Worm (Caenorhabditis elegans) whole organism, L1 larva: Measurements from ENCODE around the gene fbxa-55.

Experiments
- C04F5.9 ChIP-seq: sonication (generic microtip); optimal IDR thresholded peaks from 2 replicates; lab custom pipeline; 2016; ENCODE audit warnings: missing genetic modification characterization, missing compliant biosample characterization
- C34B4.2 ChIP-seq: sonication (generic microtip); optimal IDR thresholded peaks from 2 replicates; lab custom pipeline; 2017; ENCODE audit warnings: mild to moderate bottlenecking, missing genetic modification characterization, missing compliant biosample characterization
- F16B12.6 ChIP-seq: fragments of 150-350 bp; optimal IDR thresholded peaks from 2 replicates; lab custom pipeline; 2014; ENCODE audit warnings: missing biosample characterization, missing genetic modification characterization
- Y116A8C.19 ChIP-seq: sonication (generic microtip); optimal IDR thresholded peaks from 2 replicates; lab custom pipeline; 2016; ENCODE audit warnings: missing compliant biosample characterization, missing genetic modification characterization, borderline replicate concordance
- aha-1 ChIP-seq: fragments of 150-350 bp; optimal IDR thresholded peaks from 2 replicates; lab custom pipeline; 2014; ENCODE audit warnings: missing biosample characterization, missing genetic modification characterization
- alr-1 ChIP-seq: fragments of 200-800 bp; sonication (Bioruptor generic); optimal IDR thresholded peaks from 2 replicates; lab custom pipeline; 2018; ENCODE audit warnings: borderline replicate concordance, mild to moderate bottlenecking, missing genetic modification characterization, missing compliant biosample characterization
- aly-2 ChIP-seq: fragments of 150-350 bp; optimal IDR thresholded peaks from 2 replicates; lab custom pipeline; 2014; ENCODE audit warnings: missing biosample characterization, missing genetic modification characterization
- ama-1 ChIP-seq: fragments of 150-350 bp; optimal IDR thresholded peaks from 2 replicates; lab custom pipeline; 2014
- ceh-8 ChIP-seq: fragments of 200-800 bp; sonication (Bioruptor generic); optimal IDR thresholded peaks from 2 replicates; lab custom pipeline; 2018; ENCODE audit warnings: mild to moderate bottlenecking, missing genetic modification characterization, moderate library complexity, missing compliant biosample characterization
- ceh-82 ChIP-seq, 3 experiments: fragments of 150-350 bp in 1 of 3; sonication (generic microtip) in 2 of 3; optimal IDR thresholded peaks; 2 replicates each; lab custom pipeline; 2014 to 2017; ENCODE audit warnings: missing biosample characterization in 3 of 3, missing genetic modification characterization in 3 of 3
- ceh-88 ChIP-seq: fragments of 200-800 bp; sonication (Bioruptor generic); IDR thresholded peaks from 2 replicates; pipeline ENCODE4 v1.3.6; 2022; ENCODE audit warnings: missing genetic modification characterization, missing compliant biosample characterization
- efl-1 ChIP-seq, 4 experiments: fragments of 150-350 bp; optimal IDR thresholded peaks in 3 of 4; peaks in 1 of 4; 1 replicate in 1 of 4; 2 replicates in 3 of 4; lab custom pipeline; 2014; ENCODE audit warnings: missing biosample characterization in 2 of 4, missing genetic modification characterization in 2 of 4, missing genetic modification reagents in 2 of 4
- egl-13 ChIP-seq: sonication (generic microtip); optimal IDR thresholded peaks from 2 replicates; lab custom pipeline; 2016; ENCODE audit warnings: missing genotype, missing genetic modification reagents, missing genetic modification characterization, missing compliant biosample characterization
- egl-27 ChIP-seq, 2 experiments: fragments of 150-350 bp in 1 of 2; sonication (generic microtip); optimal IDR thresholded peaks; 3 replicates each; lab custom pipeline; 2017 to 2018; ENCODE audit warnings: missing biosample characterization in 2 of 2, missing genetic modification characterization in 2 of 2, missing genetic modification reagents in 2 of 2
- elt-3 ChIP-seq, 6 experiments: fragments of 150-350 bp in 1 of 6; sonication (generic microtip); optimal IDR thresholded peaks; 2 replicates each; lab custom pipeline; 2017 to 2018; ENCODE audit warnings: missing biosample characterization in 6 of 6, missing genetic modification characterization in 6 of 6, inconsistent platforms in 1 of 6
- fkh-10 ChIP-seq: sonication (generic microtip); optimal IDR thresholded peaks from 2 replicates; lab custom pipeline; 2017; ENCODE audit warnings: missing biosample characterization, missing genetic modification reagents, missing genetic modification characterization
- fkh-4 ChIP-seq: sonication (generic microtip); optimal IDR thresholded peaks from 2 replicates; lab custom pipeline; 2016; ENCODE audit warnings: missing compliant biosample characterization, missing genetic modification characterization, borderline replicate concordance
- hlh-17 ChIP-seq: fragments of 200-800 bp; sonication (Bioruptor generic); optimal IDR thresholded peaks from 2 replicates; lab custom pipeline; 2018; ENCODE audit warnings: missing genetic modification characterization, mild to moderate bottlenecking, missing compliant biosample characterization, moderate library complexity, borderline replicate concordance
- hlh-4 ChIP-seq: sonication (generic microtip); optimal IDR thresholded peaks from 2 replicates; lab custom pipeline; 2016; ENCODE audit warnings: mild to moderate bottlenecking, missing genetic modification characterization, missing compliant biosample characterization
- isw-1 ChIP-seq: fragments of 200-800 bp; sonication (Bioruptor generic); IDR thresholded peaks from 2 replicates; pipeline ENCODE4 v1.3.6; 2022; ENCODE audit warnings: missing genetic modification characterization, missing compliant biosample characterization
- lin-13 ChIP-seq: fragments of 150-350 bp; optimal IDR thresholded peaks from 2 replicates; lab custom pipeline; 2014; ENCODE audit warnings: missing biosample characterization, missing genetic modification reagents, missing genetic modification characterization
- lin-15B ChIP-seq: fragments of 150-350 bp; sonication (generic microtip); optimal IDR thresholded peaks from 3 replicates; lab custom pipeline; 2014; ENCODE audit warnings: missing biosample characterization, missing genetic modification characterization
- lin-35 ChIP-seq, 2 experiments: fragments of 150-350 bp; optimal IDR thresholded peaks; 2 replicates each; lab custom pipeline; 2014; ENCODE audit warnings: missing biosample characterization in 2 of 2, missing genetic modification characterization in 2 of 2, missing genetic modification reagents in 2 of 2
- lin-39 ChIP-seq: fragments of 150-350 bp; optimal IDR thresholded peaks from 2 replicates; lab custom pipeline; 2014; ENCODE audit warnings: missing biosample characterization, missing genetic modification reagents, missing genetic modification characterization
- lir-3 ChIP-seq: sonication (generic microtip); optimal IDR thresholded peaks from 2 replicates; lab custom pipeline; 2016; ENCODE audit warnings: mild to moderate bottlenecking, missing genetic modification characterization, moderate library complexity, missing compliant biosample characterization; ENCODE audit not compliant: poor library complexity
- mab-9 ChIP-seq: fragments of 200-800 bp; sonication (Bioruptor generic); IDR thresholded peaks from 2 replicates; pipeline ENCODE4 v1.3.6; 2022; ENCODE audit warnings: missing genetic modification reagents, missing genetic modification characterization, missing compliant biosample characterization
- mep-1 ChIP-seq: fragments of 150-350 bp; optimal IDR thresholded peaks from 2 replicates; lab custom pipeline; 2014; ENCODE audit warnings: missing biosample characterization, missing genetic modification characterization
- nhr-20 ChIP-seq: sonication (generic microtip); optimal IDR thresholded peaks from 2 replicates; lab custom pipeline; 2016; ENCODE audit warnings: mild to moderate bottlenecking, missing genetic modification characterization, missing compliant biosample characterization
- nhr-237 ChIP-seq: fragments of 150-350 bp; optimal IDR thresholded peaks from 2 replicates; lab custom pipeline; 2014; ENCODE audit warnings: missing biosample characterization, missing genetic modification characterization
- nhr-28 ChIP-seq: fragments of 150-350 bp; optimal IDR thresholded peaks from 2 replicates; lab custom pipeline; 2014; ENCODE audit warnings: missing biosample characterization, missing genetic modification characterization
- nhr-71 ChIP-seq: sonication (generic microtip); optimal IDR thresholded peaks from 2 replicates; lab custom pipeline; 2016; ENCODE audit warnings: mild to moderate bottlenecking, missing genetic modification characterization, moderate library complexity, missing compliant biosample characterization
- nhr-84 ChIP-seq: sonication (generic microtip); optimal IDR thresholded peaks from 2 replicates; lab custom pipeline; 2017; ENCODE audit warnings: missing biosample characterization, missing genetic modification characterization
- pag-3 ChIP-seq: sonication (generic microtip); optimal IDR thresholded peaks from 2 replicates; lab custom pipeline; 2017; ENCODE audit warnings: missing genetic modification characterization, mild to moderate bottlenecking, missing compliant biosample characterization, antibody characterized with exemption, borderline replicate concordance; ENCODE audit not compliant: insufficient read depth
- pax-3 ChIP-seq: fragments of 200-800 bp; sonication (Bioruptor generic); optimal IDR thresholded peaks from 2 replicates; lab custom pipeline; 2018; ENCODE audit warnings: mild to moderate bottlenecking, missing genetic modification characterization, moderate library complexity, missing compliant biosample characterization
- pqm-1 ChIP-seq: sonication (generic microtip); optimal IDR thresholded peaks from 3 replicates; lab custom pipeline; 2017; ENCODE audit warnings: missing biosample characterization, missing genetic modification characterization
- skn-1 ChIP-seq: fragments of 150-350 bp; optimal IDR thresholded peaks from 2 replicates; lab custom pipeline; 2014; ENCODE audit warnings: missing biosample characterization, missing genetic modification characterization
- snpc-4 ChIP-seq: fragments of 150-350 bp; optimal IDR thresholded peaks from 2 replicates; lab custom pipeline; 2014; ENCODE audit warnings: missing biosample characterization, missing genetic modification characterization
- snu-23 ChIP-seq: sonication (generic microtip); optimal IDR thresholded peaks from 2 replicates; lab custom pipeline; 2016; ENCODE audit warnings: missing genetic modification characterization, missing compliant biosample characterization
- sox-4 ChIP-seq: sonication (generic microtip); optimal IDR thresholded peaks from 2 replicates; lab custom pipeline; 2016; ENCODE audit warnings: missing genetic modification characterization, missing compliant biosample characterization
- sptf-1 ChIP-seq: fragments of 150-350 bp; optimal IDR thresholded peaks from 2 replicates; lab custom pipeline; 2014; ENCODE audit warnings: missing biosample characterization, missing genetic modification characterization
- sup-37 ChIP-seq: fragments of 200-800 bp; sonication (Bioruptor generic); optimal IDR thresholded peaks from 2 replicates; lab custom pipeline; 2018; ENCODE audit warnings: mild to moderate bottlenecking, missing genetic modification characterization, missing compliant biosample characterization
- swsn-7 ChIP-seq: sonication (generic microtip); optimal IDR thresholded peaks from 2 replicates; lab custom pipeline; 2016; ENCODE audit warnings: missing genetic modification characterization, missing compliant biosample characterization
- tbx-2 ChIP-seq: sonication (generic microtip); optimal IDR thresholded peaks from 2 replicates; lab custom pipeline; 2016; ENCODE audit warnings: missing genetic modification characterization, missing compliant biosample characterization
- unc-130 ChIP-seq: fragments of 150-350 bp; optimal IDR thresholded peaks from 2 replicates; lab custom pipeline; 2017; ENCODE audit warnings: missing biosample characterization, missing genetic modification characterization, inconsistent platforms
- unc-62 ChIP-seq: fragments of 150-350 bp; optimal IDR thresholded peaks from 2 replicates; lab custom pipeline; 2014; ENCODE audit warnings: missing biosample characterization, missing genetic modification reagents, missing genetic modification characterization
- unc-86 ChIP-seq: sonication (generic microtip); optimal IDR thresholded peaks from 2 replicates; lab custom pipeline; 2016; ENCODE audit warnings: missing genetic modification characterization, missing compliant biosample characterization
- unc-98 ChIP-seq: fragments of 200-800 bp; sonication (Bioruptor generic); IDR thresholded peaks from 2 replicates; pipeline ENCODE4 v1.3.6; 2022; ENCODE audit warnings: missing genetic modification characterization, missing compliant biosample characterization
- vab-15 ChIP-seq: sonication (generic microtip); optimal IDR thresholded peaks from 2 replicates; lab custom pipeline; 2017; ENCODE audit warnings: missing genotype, mild to moderate bottlenecking, missing genetic modification characterization, missing compliant biosample characterization
- xbp-1 ChIP-seq: sonication (generic microtip); optimal IDR thresholded peaks from 2 replicates; lab custom pipeline; 2016; ENCODE audit warnings: missing genetic modification characterization, missing compliant biosample characterization
- zip-4 ChIP-seq: fragments of 200-800 bp; sonication (Bioruptor generic); optimal IDR thresholded peaks from 2 replicates; lab custom pipeline; 2018; ENCODE audit warnings: mild to moderate bottlenecking, missing genetic modification characterization, moderate library complexity, missing compliant biosample characterization
- ztf-4 ChIP-seq: fragments of 150-350 bp; optimal IDR thresholded peaks from 2 replicates; lab custom pipeline; 2014; ENCODE audit warnings: missing biosample characterization, missing genetic modification characterization

fbxa-55 gene

ce11 chrIII:887874-888299 is 48.0 kb downstream of the fbxa-55 start (continued):
- TF ChIP-seq swsn-7 (tag; lab: Kevin White, UChicago), result peak; percentile 86
- TF ChIP-seq hlh-4 (tag; lab: Kevin White, UChicago), result no peak
- TF ChIP-seq sup-37 (GFP tag; lab: Kevin White, UChicago), result no peak
- TF ChIP-seq egl-27 (tag; optimal IDR thresholded peaks at IDR 0.05; lab: Kevin White, UChicago), result no peak
- no peak for TF ChIP-seq fkh-4 (tag; lab: Kevin White, UChicago)
- TF ChIP-seq mab-9 (GFP tag; lab: Robert Waterston, UW), result peak; percentile 48; the same call in 1 of the 2 replicates
- no peak for TF ChIP-seq C04F5.9 (tag; lab: Kevin White, UChicago)
- no peak for TF ChIP-seq nhr-28
- no peak for TF ChIP-seq lin-13 (GFP tag; lab: Kevin White, UChicago)
- TF ChIP-seq snu-23 (GFP tag; lab: Kevin White, UChicago), result peak; percentile 85
- no peak for TF ChIP-seq vab-15
- peak in 2 of 6 experiments; percentile 14 to 52 for TF ChIP-seq elt-3 (tag; optimal IDR thresholded peaks at IDR 0.05; lab: Kevin White, UChicago)
- TF ChIP-seq snpc-4 (tag; lab: Kevin White, UChicago), result no peak
- TF ChIP-seq zip-4, result no peak
- TF ChIP-seq nhr-71, result peak; percentile 88
- TF ChIP-seq xbp-1, result peak; percentile 65
- peak; percentile 90 for TF ChIP-seq fkh-10 (GFP tag; lab: Kevin White, UChicago)
- TF ChIP-seq tbx-2, result peak; percentile 77
- peak; percentile 60 for TF ChIP-seq aly-2 (tag; lab: Kevin White, UChicago)
- TF ChIP-seq ceh-82 (tag; optimal IDR thresholded peaks at IDR 0.05; lab: Kevin White, UChicago), result peak; percentile 38 to 65 (median 62)
- TF ChIP-seq ama-1 (lab: Kevin White, UChicago), result no peak
- peak; percentile 27 for TF ChIP-seq pax-3 (tag; lab: Kevin White, UChicago)
- TF ChIP-seq nhr-20, result peak; percentile 73
- TF ChIP-seq efl-1 (optimal IDR thresholded peaks at IDR 0.05; lab: Kevin White, UChicago), result peak; percentile 63 to 74
- TF ChIP-seq efl-1 (GFP tag; optimal IDR thresholded peaks at IDR 0.05 in 1 of 2; lab: Kevin White, UChicago), result peak; percentile 12 to 93
- no peak for TF ChIP-seq ceh-8
- peak; percentile 49 to 50 for TF ChIP-seq lin-35 (GFP tag; optimal IDR thresholded peaks at IDR 0.05; lab: Kevin White, UChicago)
- no peak for TF ChIP-seq pag-3
- peak; percentile 87 for TF ChIP-seq unc-86
- no peak for TF ChIP-seq alr-1
- peak; percentile 58 for TF ChIP-seq isw-1 (GFP tag; lab: Robert Waterston, UW)
- TF ChIP-seq skn-1 (tag; lab: Kevin White, UChicago), result peak; percentile 56
- no peak; the same call in 1 of the 2 replicates for TF ChIP-seq ceh-88
- no peak for TF ChIP-seq lin-39 (tag; lab: Kevin White, UChicago)
- no peak for TF ChIP-seq C34B4.2
- no peak for TF ChIP-seq nhr-84
- TF ChIP-seq F16B12.6 (tag; lab: Kevin White, UChicago), result peak; percentile 4
- no peak for TF ChIP-seq unc-98
- TF ChIP-seq aha-1 (tag; lab: Kevin White, UChicago), result no peak
- no peak for TF ChIP-seq ztf-4
- no peak for TF ChIP-seq Y116A8C.19 (tag; lab: Kevin White, UChicago)
- TF ChIP-seq egl-13 (tag; lab: Kevin White, UChicago), result peak; percentile 79
- peak; percentile 26 for TF ChIP-seq lin-15B (tag; lab: Kevin White, UChicago)
- no peak for TF ChIP-seq unc-130 (tag; lab: Kevin White, UChicago)
- no peak for TF ChIP-seq pqm-1 (tag; lab: Kevin White, UChicago)
- no peak for TF ChIP-seq sptf-1 (tag; lab: Kevin White, UChicago)
- TF ChIP-seq lir-3, result peak; percentile 40
- TF ChIP-seq nhr-237, result no peak
- TF ChIP-seq sox-4 (tag; lab: Kevin White, UChicago), result peak; percentile 49
- TF ChIP-seq unc-62 (GFP tag; lab: Kevin White, UChicago), result no peak
- TF ChIP-seq hlh-17 (GFP tag; lab: Kevin White, UChicago), result no peak
- peak; percentile 59 for TF ChIP-seq mep-1 (tag; lab: Kevin White, UChicago)
